Fruit fly (Drosophila melanogaster) whole organism, pupa: ENCODE results near the gene Ccp84Ae.

Experiments used
- CG12605 ChIP-seq: fragments of 200-800 bp; sonication (Bioruptor generic); IDR thresholded peaks from 2 replicates; pipeline ENCODE4 v1.3.6; 2022; ENCODE audit warnings: missing biosample characterization, missing genetic modification characterization
- CG17806 ChIP-seq: fragments of 200-800 bp; sonication (Bioruptor generic); optimal IDR thresholded peaks from 2 replicates; lab custom pipeline; 2018; ENCODE audit warnings: missing biosample characterization, mild to moderate bottlenecking, missing genetic modification characterization, moderate library complexity
- CG32121 ChIP-seq: fragments of 200-800 bp; sonication (Bioruptor generic); IDR thresholded peaks from 2 replicates; pipeline ENCODE4 v1.3.6; 2022; ENCODE audit warnings: missing biosample characterization, missing genetic modification characterization
- CG4496 ChIP-seq: fragments of 200-800 bp; sonication (Bioruptor generic); IDR thresholded peaks from 3 replicates; pipeline ENCODE4 v1.3.6; 2022; ENCODE audit warnings: missing biosample characterization, missing genetic modification characterization
- CG8159 ChIP-seq: fragments of 200-800 bp; sonication (Bioruptor generic); optimal IDR thresholded peaks from 3 replicates; lab custom pipeline; 2018; ENCODE audit warnings: missing biosample characterization, mild to moderate bottlenecking, missing genetic modification characterization, moderate library complexity
- CG8301 ChIP-seq: fragments of 200-800 bp; sonication (Bioruptor generic); optimal IDR thresholded peaks from 2 replicates; lab custom pipeline; 2018; ENCODE audit warnings: missing biosample characterization, mild to moderate bottlenecking, missing genetic modification characterization
- CG9948 ChIP-seq: fragments of 200-800 bp; sonication (Bioruptor generic); optimal IDR thresholded peaks from 2 replicates; lab custom pipeline; 2018; ENCODE audit warnings: missing biosample characterization, mild to moderate bottlenecking, missing genetic modification characterization, moderate library complexity
- D1 ChIP-seq: fragments of 200-800 bp; sonication (Bioruptor generic); optimal IDR thresholded peaks from 2 replicates; lab custom pipeline; 2018; ENCODE audit warnings: missing biosample characterization, mild to moderate bottlenecking, missing genetic modification characterization, moderate library complexity
- EcR ChIP-seq: fragments of 200-800 bp; sonication (Bioruptor generic); optimal IDR thresholded peaks from 3 replicates; lab custom pipeline; 2019; ENCODE audit warnings: missing biosample characterization, missing genetic modification characterization, mild to moderate bottlenecking, moderate library complexity, missing genetic modification reagents
- Ets98B ChIP-seq: fragments of 200-800 bp; sonication (Bioruptor generic); IDR thresholded peaks from 2 replicates; pipeline ENCODE4 v1.3.6; 2022; ENCODE audit warnings: missing biosample characterization, missing genetic modification characterization
- Pif1B ChIP-seq: fragments of 200-800 bp; sonication (Bioruptor generic); optimal IDR thresholded peaks from 3 replicates; lab custom pipeline; 2016; ENCODE audit warnings: missing biosample characterization, missing genetic modification characterization
- Snoo ChIP-seq: fragments of 200-800 bp; sonication (Bioruptor generic); optimal IDR thresholded peaks from 3 replicates; lab custom pipeline; 2017; ENCODE audit warnings: missing biosample characterization, mild to moderate bottlenecking, missing genetic modification characterization, inconsistent platforms
- rn ChIP-seq: fragments of 200-800 bp; sonication (Bioruptor generic); IDR thresholded peaks from 2 replicates; pipeline ENCODE4 v1.3.6; 2022; ENCODE audit warnings: missing biosample characterization, missing genetic modification characterization

dm6 chr3R:6678480-6678879 lies 13.1 kb downstream of the Ccp84Ae start, which contains the start of gene lab:
- TF ChIP-seq CG9948, result no peak
- TF ChIP-seq Snoo (tag; lab: Kevin White, UChicago), result no peak
- no peak for TF ChIP-seq EcR (GFP tag; lab: Kevin White, UChicago)
- no peak for TF ChIP-seq D1 (tag; lab: Kevin White, UChicago)
- no peak for TF ChIP-seq Pif1B (GFP tag; lab: Kevin White, UChicago)
- TF ChIP-seq rn, result no peak
- no peak for TF ChIP-seq CG17806
- TF ChIP-seq Ets98B (GFP tag; lab: Robert Waterston, UW), result no peak
- no peak for TF ChIP-seq CG8159 (tag; lab: Kevin White, UChicago)
- TF ChIP-seq CG8301 (tag; lab: Kevin White, UChicago), result no peak
- no peak for TF ChIP-seq CG4496 (GFP tag; lab: Robert Waterston, UW)
- TF ChIP-seq CG32121 (GFP tag; lab: Robert Waterston, UW), result no peak
- TF ChIP-seq CG12605, result no peak
